Worm (Caenorhabditis elegans): ENCODE results near the gene T24H10.1.
A peak's percentile ranks its signal among the peaks of the same experiment; 100 is the strongest.

Gene T24H10.1

DNA sequence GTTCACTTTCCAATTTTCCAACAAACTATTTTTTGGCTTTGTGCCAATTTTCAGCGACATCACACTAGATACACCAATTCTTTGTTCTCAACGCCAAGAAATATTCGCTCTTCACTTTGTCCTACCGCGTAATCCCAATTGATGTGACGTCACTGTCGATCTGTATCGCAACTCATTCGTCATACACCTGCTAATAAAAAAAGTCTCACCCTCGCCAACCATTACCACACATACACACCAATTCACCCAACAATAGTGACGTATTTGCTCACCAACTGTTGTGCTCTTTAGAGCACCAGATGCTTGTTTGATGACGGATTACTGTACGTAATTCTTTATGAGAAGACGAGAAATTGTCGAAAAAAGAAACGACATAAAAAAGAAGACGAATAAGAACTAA, 35.8 kb upstream of the T24H10.1 start:
- TF ChIP-seq isw-1 (GFP tag; IDR thresholded peaks at IDR 0.05): no peak
- TF ChIP-seq lsy-2 (tag; optimal IDR thresholded peaks at IDR 0.05): no peak
- peak in 1 of 2 experiments; percentile 58 for TF ChIP-seq ztf-11 (tag; optimal IDR thresholded peaks at IDR 0.05)
- no peak for TF ChIP-seq sup-37 (GFP tag; optimal IDR thresholded peaks at IDR 0.05)
- no peak for TF ChIP-seq ama-1 (optimal IDR thresholded peaks at IDR 0.05)
- no peak for TF ChIP-seq nhr-20 (tag; optimal IDR thresholded peaks at IDR 0.05)
- TF ChIP-seq snu-23 (GFP tag; optimal IDR thresholded peaks at IDR 0.05): no peak
- no peak for TF ChIP-seq sox-4 (tag; optimal IDR thresholded peaks at IDR 0.05)
- TF ChIP-seq tbx-2 (tag; optimal IDR thresholded peaks at IDR 0.05): peak; percentile 13
- TF ChIP-seq nhr-71 (tag; optimal IDR thresholded peaks at IDR 0.05): peak; percentile 7
- TF ChIP-seq nhr-12 (tag; optimal IDR thresholded peaks at IDR 0.05): no peak
- no peak for TF ChIP-seq ztf-4 (tag; optimal IDR thresholded peaks at IDR 0.05)
- no peak for TF ChIP-seq mep-1 (tag; optimal IDR thresholded peaks at IDR 0.05)
- no peak for TF ChIP-seq fkh-8 (tag; optimal IDR thresholded peaks at IDR 0.05)
- TF ChIP-seq sptf-1 (tag; optimal IDR thresholded peaks at IDR 0.05): no peak
- no peak for TF ChIP-seq zag-1 (tag; optimal IDR thresholded peaks at IDR 0.05)
- TF ChIP-seq unc-62 (GFP tag; optimal IDR thresholded peaks at IDR 0.05): no peak
- TF ChIP-seq nhr-77 (tag; optimal IDR thresholded peaks at IDR 0.05): no peak
- TF ChIP-seq snpc-4 (tag; optimal IDR thresholded peaks at IDR 0.05): no peak
- TF ChIP-seq elt-3 (tag; optimal IDR thresholded peaks at IDR 0.05): no peak
- no peak for TF ChIP-seq fkh-10 (GFP tag; optimal IDR thresholded peaks at IDR 0.05)

DNA sequence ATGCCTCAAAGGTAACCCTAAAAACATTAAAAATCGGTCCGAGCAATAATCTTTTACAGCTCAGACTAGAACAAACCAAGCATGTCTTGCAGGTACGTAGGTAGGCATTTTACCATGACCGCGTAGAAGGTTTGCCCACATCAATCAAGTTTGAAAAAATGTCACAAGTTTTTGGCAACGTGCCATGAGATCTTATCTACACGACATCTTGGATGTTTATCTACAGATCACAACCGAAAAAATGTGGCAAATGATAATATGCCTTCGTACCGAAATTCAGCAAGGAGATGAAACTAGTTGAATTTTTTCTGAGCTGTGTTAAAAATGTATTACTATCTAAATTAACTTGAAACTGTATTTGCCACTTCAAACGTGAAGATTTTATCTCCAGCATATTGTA, 34.7 kb upstream of the T24H10.1 start:
- TF ChIP-seq efl-1 (optimal IDR thresholded peaks at IDR 0.05): no peak
- TF ChIP-seq efl-1 (GFP tag; optimal IDR thresholded peaks at IDR 0.05 in 1 of 2): peak in 1 of 2 experiments; percentile 28
- TF ChIP-seq ceh-63 (GFP tag; optimal IDR thresholded peaks at IDR 0.05): no peak
- no peak for TF ChIP-seq alr-1 (tag; optimal IDR thresholded peaks at IDR 0.05; ENCODE audit: borderline replicate concordance)
- TF ChIP-seq jun-1 (tag; optimal IDR thresholded peaks at IDR 0.05): no peak
- TF ChIP-seq hpl-2 (GFP tag; optimal IDR thresholded peaks at IDR 0.05): no peak
- TF ChIP-seq egl-13 (tag; optimal IDR thresholded peaks at IDR 0.05): no peak
- TF ChIP-seq efl-3 (GFP tag; optimal IDR thresholded peaks at IDR 0.05): peak; percentile 20
- peak in 1 of 2 experiments; percentile 7 for TF ChIP-seq mdl-1 (tag; optimal IDR thresholded peaks at IDR 0.05)
- no peak for TF ChIP-seq sup-37 (GFP tag; optimal IDR thresholded peaks at IDR 0.05)
- peak; percentile 91 for TF ChIP-seq nhr-85 (tag)
- TF ChIP-seq unc-130 (tag; optimal IDR thresholded peaks at IDR 0.05): no peak
- TF ChIP-seq lin-39 (tag; optimal IDR thresholded peaks at IDR 0.05): peak; percentile 22
- peak; percentile 32 for TF ChIP-seq pag-3 (tag; optimal IDR thresholded peaks at IDR 0.05; ENCODE audit: borderline replicate concordance, insufficient read depth)
- no peak for TF ChIP-seq Y116A8C.19 (tag; optimal IDR thresholded peaks at IDR 0.05; ENCODE audit: borderline replicate concordance)
- no peak for TF ChIP-seq mef-2 (tag; optimal IDR thresholded peaks at IDR 0.05)
- TF ChIP-seq ama-1 (optimal IDR thresholded peaks at IDR 0.05): no peak
- no peak for TF ChIP-seq nhr-47 (tag; optimal IDR thresholded peaks at IDR 0.05)
- peak in 1 of 6 experiments; percentile 62 for TF ChIP-seq elt-3 (tag; optimal IDR thresholded peaks at IDR 0.05)
- TF ChIP-seq rnt-1 (tag; optimal IDR thresholded peaks at IDR 0.05): peak; percentile 26
- no peak for TF ChIP-seq nhr-19 (GFP tag; conservative IDR thresholded peaks at IDR 0.05)
- TF ChIP-seq ceh-90 (tag; optimal IDR thresholded peaks at IDR 0.05): no peak
- no peak for TF ChIP-seq nhr-90 (tag; optimal IDR thresholded peaks at IDR 0.05; ENCODE audit: poor library complexity)
- TF ChIP-seq C16A3.4 (tag; optimal IDR thresholded peaks at IDR 0.05): peak; percentile 2
- TF ChIP-seq snu-23 (GFP tag; optimal IDR thresholded peaks at IDR 0.05): peak; percentile 35
- TF ChIP-seq ztf-4 (tag; optimal IDR thresholded peaks at IDR 0.05): no peak
- no peak for TF ChIP-seq lin-35 (GFP tag; optimal IDR thresholded peaks at IDR 0.05)
- no peak for TF ChIP-seq egl-27 (tag; optimal IDR thresholded peaks at IDR 0.05)
- TF ChIP-seq hlh-4 (tag; optimal IDR thresholded peaks at IDR 0.05): no peak
- peak; percentile 45 for TF ChIP-seq nhr-71 (tag; optimal IDR thresholded peaks at IDR 0.05)
- no peak for TF ChIP-seq fkh-8 (tag; optimal IDR thresholded peaks at IDR 0.05)
- peak; percentile 65 for TF ChIP-seq lin-14 (GFP tag; optimal IDR thresholded peaks at IDR 0.05)
- TF ChIP-seq nhr-11 (tag; optimal IDR thresholded peaks at IDR 0.05): no peak
- TF ChIP-seq lsy-2 (tag; optimal IDR thresholded peaks at IDR 0.05): peak in 1 of 2 experiments; percentile 20
- TF ChIP-seq nhr-20 (tag; optimal IDR thresholded peaks at IDR 0.05): peak; percentile 42
- TF ChIP-seq mab-9 (GFP tag; IDR thresholded peaks at IDR 0.05): no peak
- no peak for TF ChIP-seq aha-1 (tag; optimal IDR thresholded peaks at IDR 0.05)
- TF ChIP-seq blmp-1 (tag; optimal IDR thresholded peaks at IDR 0.05): no peak

All from whole organism, L1 larva.